Worm (Caenorhabditis elegans): ENCODE data around the gene ZK813.6.

ZK813.6 gene

ce11 chrX:3400387-3400786 lies 24.2 kb upstream of the ZK813.6 start:
- TF ChIP-seq nhr-11 (tag; optimal IDR thresholded peaks at IDR 0.05) (no peak), ZK546.5 (tag; optimal IDR thresholded peaks at IDR 0.05) (no peak), elt-3 (tag; optimal IDR thresholded peaks at IDR 0.05) (no peak), ceh-9 (tag; optimal IDR thresholded peaks at IDR 0.05) (no peak), pqm-1 (tag; optimal IDR thresholded peaks at IDR 0.05) (no peak), lin-15B (tag; optimal IDR thresholded peaks at IDR 0.05) (no peak), fkh-10 (GFP tag; optimal IDR thresholded peaks at IDR 0.05) (no peak), lin-39 (tag; optimal IDR thresholded peaks at IDR 0.05) (no peak), jun-1 (tag; optimal IDR thresholded peaks at IDR 0.05) (no peak)

ce11 chrX:3401701-3402100 lies 22.9 kb upstream of the ZK813.6 start, which contains the start of gene C04F6.9:
Gene C04F6.9, plus strand, starts transcription at chrX:3402001.
- TF ChIP-seq pha-4 (tag; optimal IDR thresholded peaks at IDR 0.05) (no peak), nhr-12 (tag; optimal IDR thresholded peaks at IDR 0.05) (no peak), tbx-2 (tag; optimal IDR thresholded peaks at IDR 0.05) (no peak), nhr-67 (tag; optimal IDR thresholded peaks at IDR 0.05) (no peak), daf-12 (tag; optimal IDR thresholded peaks at IDR 0.05) (no peak), lsy-12 (tag; optimal IDR thresholded peaks at IDR 0.05) (no peak), ceh-82 (tag; optimal IDR thresholded peaks at IDR 0.05) (no peak), R02D3.7 (tag; optimal IDR thresholded peaks at IDR 0.05) (no peak), nhr-43 (tag; optimal IDR thresholded peaks at IDR 0.05; ENCODE audit: poor library complexity, severe bottlenecking) (no peak), unc-39 (tag; optimal IDR thresholded peaks at IDR 0.05) (no peak), ZK546.5 (tag; optimal IDR thresholded peaks at IDR 0.05) (no peak)

- no peak for TF ChIP-seq elt-3 (tag; optimal IDR thresholded peaks at IDR 0.05)
- no peak for TF ChIP-seq mdl-1 (tag; optimal IDR thresholded peaks at IDR 0.05)
- TF ChIP-seq eor-1 (tag; optimal IDR thresholded peaks at IDR 0.05) = no peak
- TF ChIP-seq fkh-10 (GFP tag; optimal IDR thresholded peaks at IDR 0.05) = no peak
- no peak for TF ChIP-seq lin-39 (tag; optimal IDR thresholded peaks at IDR 0.05)
- TF ChIP-seq jun-1 (tag; optimal IDR thresholded peaks at IDR 0.05) = no peak
- no peak for TF ChIP-seq zag-1 (tag; optimal IDR thresholded peaks at IDR 0.05)
- TF ChIP-seq fkh-2 (tag; optimal IDR thresholded peaks at IDR 0.05) = no peak
- TF ChIP-seq sea-2 (GFP tag; optimal IDR thresholded peaks at IDR 0.05) = no peak
- no peak for TF ChIP-seq nfya-1 (tag; optimal IDR thresholded peaks at IDR 0.05; ENCODE audit: insufficient read depth)
These were observed 21.4 kb upstream of the ZK813.6 start, which contains the start of gene vit-5 for ce11 chrX:3403195-3403594. Gene vit-5, plus strand, starts transcription at chrX:3403471.

- no peak for TF ChIP-seq ztf-11 (tag; optimal IDR thresholded peaks at IDR 0.05)
- TF ChIP-seq nhr-76 (tag; optimal IDR thresholded peaks at IDR 0.05) = no peak
- TF ChIP-seq hmg-11 (tag; optimal IDR thresholded peaks at IDR 0.05) = no peak
These were observed 15.8 kb upstream of the ZK813.6 start for ce11 chrX:3408717-3409303.

- TF ChIP-seq pha-4 (tag; optimal IDR thresholded peaks at IDR 0.05) (peak; percentile 16), pqm-1 (tag; optimal IDR thresholded peaks at IDR 0.05) (peak; percentile 31), elt-2 (tag; optimal IDR thresholded peaks at IDR 0.05) (peak; percentile 0), nhr-28 (tag; optimal IDR thresholded peaks at IDR 0.05) (no peak)
These were observed 13.0 kb upstream of the ZK813.6 start, which contains the start of gene unc-78 for ce11 chrX:3411565-3412022. Gene unc-78, minus strand, starts transcription at chrX:3411615.

- no peak for TF ChIP-seq zag-1 (tag; optimal IDR thresholded peaks at IDR 0.05)
- TF ChIP-seq sea-2 (GFP tag; optimal IDR thresholded peaks at IDR 0.05) = no peak
- TF ChIP-seq fos-1 (tag; optimal IDR thresholded peaks at IDR 0.05) = no peak
- TF ChIP-seq mml-1 (tag; optimal IDR thresholded peaks at IDR 0.05) = no peak
- TF ChIP-seq ama-1 (optimal IDR thresholded peaks at IDR 0.05) = no peak
- TF ChIP-seq pha-4 (tag; optimal IDR thresholded peaks at IDR 0.05) = no peak
- TF ChIP-seq jun-1 (tag; optimal IDR thresholded peaks at IDR 0.05) = no peak
- peak; percentile 59 for TF ChIP-seq nhr-25 (tag; optimal IDR thresholded peaks at IDR 0.05)
- no peak for TF ChIP-seq mdl-1 (tag; optimal IDR thresholded peaks at IDR 0.05)
- no peak for TF ChIP-seq elt-3 (tag; optimal IDR thresholded peaks at IDR 0.05)
- TF ChIP-seq hmg-11 (tag; optimal IDR thresholded peaks at IDR 0.05) = no peak
- TF ChIP-seq pqm-1 (tag; optimal IDR thresholded peaks at IDR 0.05) = no peak
- no peak for TF ChIP-seq egl-27 (tag; optimal IDR thresholded peaks at IDR 0.05)
- TF ChIP-seq nhr-23 (tag; optimal IDR thresholded peaks at IDR 0.05) = peak; percentile 60
- no peak for TF ChIP-seq ztf-4 (tag; optimal IDR thresholded peaks at IDR 0.05)
- no peak for TF ChIP-seq ceh-28 (tag; optimal IDR thresholded peaks at IDR 0.05)
These were observed 9.9 kb upstream of the ZK813.6 start, which contains the start of gene dhs-27 for ce11 chrX:3414660-3415144. Gene dhs-27, minus strand, starts transcription at chrX:3414710.

Measured in whole organism, L3 larva.